Fruit fly (Drosophila melanogaster) Kc167 (cell line): ENCODE results near the gene Cog7.

Source experiments
- Sin3A ChIP-seq: fragments of >200 bp; optimal IDR thresholded peaks from 2 replicates; lab custom pipeline; 2018; ENCODE audit warnings: missing external identifiers
- h ChIP-seq: fragments of >200 bp; optimal IDR thresholded peaks from 3 replicates; lab custom pipeline; 2018; ENCODE audit warnings: missing external identifiers
- insv ChIP-seq: fragments of >200 bp; optimal IDR thresholded peaks from 3 replicates; lab custom pipeline; 2018; ENCODE audit warnings: missing external identifiers
- psq ChIP-seq: fragments of >200 bp; optimal IDR thresholded peaks from 2 replicates; lab custom pipeline; 2017; ENCODE audit warnings: missing external identifiers

DNA sequence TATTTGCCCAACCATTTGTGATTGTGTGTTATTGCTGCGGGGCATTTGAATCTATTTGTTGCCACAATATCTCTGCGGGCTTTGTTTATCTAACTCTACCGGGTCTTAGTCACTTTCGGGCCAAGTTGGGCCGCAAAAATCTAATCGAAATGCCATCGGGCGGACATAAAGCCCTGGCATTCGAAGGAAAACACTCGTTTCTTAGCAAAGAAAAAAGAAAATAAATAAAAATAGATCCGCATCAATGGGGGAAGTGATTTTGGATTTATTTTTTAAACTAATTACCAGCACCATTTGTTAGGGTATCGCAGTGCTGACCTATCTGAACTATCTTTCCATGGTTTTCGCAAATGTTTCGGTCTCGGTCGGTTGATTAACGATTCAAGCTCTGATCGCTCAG, 34.3 kb downstream of the Cog7 start:
- TF ChIP-seq psq (no peak), Sin3A (lab: Kevin White, UChicago) (no peak), h (lab: Kevin White, UChicago) (no peak), insv (lab: Kevin White, UChicago) (no peak)
